Fruit fly (Drosophila melanogaster) whole organism, embryonic: Measurements from ENCODE around the gene qm.
A peak's percentile ranks its signal among the peaks of the same experiment; 100 is the strongest.

ENCODE experiments used
- Ada2b ChIP-seq: fragments of 200-800 bp; sonication (Bioruptor generic); IDR thresholded peaks from 2 replicates; pipeline ENCODE4 v1.3.6; 2022; ENCODE audit warnings: missing biosample characterization, missing genetic modification characterization
- B-H2 ChIP-seq: fragments of 200-800 bp; sonication (Bioruptor generic); optimal IDR thresholded peaks from 2 replicates; lab custom pipeline; 2018; ENCODE audit warnings: missing biosample characterization, mild to moderate bottlenecking, missing genetic modification characterization
- Blimp-1 ChIP-seq: fragments of 200-800 bp; sonication (Bioruptor generic); optimal IDR thresholded peaks from 3 replicates; lab custom pipeline; 2018; ENCODE audit warnings: missing biosample characterization, missing genetic modification characterization, mild to moderate bottlenecking, moderate library complexity, missing genetic modification reagents
- C15 ChIP-seq: fragments of 200-800 bp; sonication (Bioruptor generic); IDR thresholded peaks from 3 replicates; pipeline ENCODE4 v1.3.6; 2022; ENCODE audit warnings: missing biosample characterization, missing genetic modification characterization
- CG10267 ChIP-seq: fragments of 200-800 bp; sonication (Bioruptor generic); optimal IDR thresholded peaks from 2 replicates; lab custom pipeline; 2018; ENCODE audit warnings: missing biosample characterization, mild to moderate bottlenecking, missing genetic modification characterization, moderate library complexity
- CG12769 ChIP-seq: fragments of 200-800 bp; sonication (Bioruptor generic); optimal IDR thresholded peaks from 2 replicates; lab custom pipeline; 2019; ENCODE audit warnings: missing biosample characterization, mild to moderate bottlenecking, missing genetic modification characterization, moderate library complexity
- CG13775 ChIP-seq: fragments of 200-800 bp; sonication (Bioruptor generic); optimal IDR thresholded peaks from 3 replicates; lab custom pipeline; 2017; ENCODE audit warnings: missing biosample characterization, mild to moderate bottlenecking, missing genetic modification characterization
- CG15011 ChIP-seq: fragments of 200-800 bp; sonication (Bioruptor generic); optimal IDR thresholded peaks from 3 replicates; lab custom pipeline; 2018; ENCODE audit warnings: missing biosample characterization, mild to moderate bottlenecking, missing genetic modification characterization
- CG15269 ChIP-seq: fragments of 200-800 bp; sonication (Bioruptor generic); optimal IDR thresholded peaks from 2 replicates; lab custom pipeline; 2018; ENCODE audit warnings: missing biosample characterization, mild to moderate bottlenecking, missing genetic modification characterization, moderate library complexity
- CG15601 ChIP-seq: fragments of 200-800 bp; sonication (Bioruptor generic); optimal IDR thresholded peaks from 3 replicates; lab custom pipeline; 2019; ENCODE audit warnings: missing biosample characterization, mild to moderate bottlenecking, missing genetic modification characterization, moderate library complexity
- CG16813 ChIP-seq: fragments of 200-800 bp; sonication (Bioruptor generic); IDR thresholded peaks from 3 replicates; pipeline ENCODE4 v1.3.6; 2022; ENCODE audit warnings: missing biosample characterization, missing genetic modification characterization; ENCODE audit not compliant: partially characterized antibody
- CG17912 ChIP-seq: fragments of 200-800 bp; sonication (Bioruptor generic); optimal IDR thresholded peaks from 2 replicates; lab custom pipeline; 2018; ENCODE audit warnings: missing biosample characterization, mild to moderate bottlenecking, missing genetic modification characterization
- CG2129 ChIP-seq: fragments of 200-800 bp; sonication (Bioruptor generic); IDR thresholded peaks from 2 replicates; pipeline ENCODE4 v1.3.6; 2022; ENCODE audit warnings: missing biosample characterization, missing genetic modification characterization; ENCODE audit not compliant: partially characterized antibody
- CG2199 ChIP-seq: fragments of 200-800 bp; sonication (Bioruptor generic); IDR thresholded peaks from 3 replicates; pipeline ENCODE4 v1.3.6; 2022; ENCODE audit warnings: missing biosample characterization, missing genetic modification characterization
- CG32767 ChIP-seq: fragments of 200-800 bp; sonication (Bioruptor generic); IDR thresholded peaks from 2 replicates; pipeline ENCODE4 v1.3.6; 2022; ENCODE audit warnings: missing biosample characterization, missing genetic modification characterization
- CG3995 ChIP-seq: fragments of 200-800 bp; sonication (Bioruptor generic); optimal IDR thresholded peaks from 3 replicates; lab custom pipeline; 2016; ENCODE audit warnings: missing biosample characterization, missing genetic modification characterization
- CG4404 ChIP-seq: fragments of 200-800 bp; sonication (Bioruptor generic); IDR thresholded peaks from 2 replicates; pipeline ENCODE4 v1.3.6; 2022; ENCODE audit warnings: missing biosample characterization, missing genetic modification characterization
- CG4854 ChIP-seq: fragments of 200-800 bp; sonication (Bioruptor generic); optimal IDR thresholded peaks from 2 replicates; lab custom pipeline; 2016; ENCODE audit warnings: missing biosample characterization, missing genetic modification characterization, inconsistent platforms
- CG6175 ChIP-seq: fragments of 200-800 bp; sonication (Bioruptor generic); IDR thresholded peaks from 3 replicates; pipeline ENCODE4 v1.3.6; 2022; ENCODE audit warnings: missing biosample characterization, missing genetic modification characterization
- CG6689 ChIP-seq: fragments of 200-800 bp; sonication (Bioruptor generic); IDR thresholded peaks from 2 replicates; pipeline ENCODE4 v1.3.6; 2022; ENCODE audit warnings: missing biosample characterization, missing genetic modification characterization
- CG7556 ChIP-seq: fragments of 200-800 bp; sonication (Bioruptor generic); optimal IDR thresholded peaks from 2 replicates; lab custom pipeline; 2017; ENCODE audit warnings: missing biosample characterization, mild to moderate bottlenecking, missing genetic modification characterization
- CG7839 ChIP-seq: fragments of 200-800 bp; sonication (Bioruptor generic); optimal IDR thresholded peaks from 3 replicates; lab custom pipeline; 2018; ENCODE audit warnings: missing biosample characterization, mild to moderate bottlenecking, missing genetic modification characterization, moderate library complexity
- CG9817 ChIP-seq: fragments of 200-800 bp; sonication (Bioruptor generic); optimal IDR thresholded peaks from 2 replicates; lab custom pipeline; 2018; ENCODE audit warnings: missing biosample characterization, mild to moderate bottlenecking, missing genetic modification characterization, moderate library complexity
- Chrac-16 ChIP-seq: fragments of 200-800 bp; sonication (Bioruptor generic); optimal IDR thresholded peaks from 3 replicates; lab custom pipeline; 2016; ENCODE audit warnings: missing biosample characterization, missing genetic modification characterization
- CoRest ChIP-seq: fragments of 200-800 bp; sonication (Bioruptor generic); optimal IDR thresholded peaks from 3 replicates; lab custom pipeline; 2018; ENCODE audit warnings: missing biosample characterization, mild to moderate bottlenecking, missing genetic modification characterization, moderate library complexity
- Dek ChIP-seq: fragments of 200-800 bp; sonication (Bioruptor generic); optimal IDR thresholded peaks from 3 replicates; lab custom pipeline; 2019; ENCODE audit warnings: missing biosample characterization, mild to moderate bottlenecking, missing genetic modification characterization, moderate library complexity
- Doc3 ChIP-seq: fragments of 200-800 bp; sonication (Bioruptor generic); IDR thresholded peaks from 3 replicates; pipeline ENCODE4 v1.3.6; 2022; ENCODE audit warnings: missing biosample characterization, missing genetic modification characterization; ENCODE audit not compliant: partially characterized antibody
- GATAe ChIP-seq: fragments of 200-800 bp; sonication (Bioruptor generic); conservative IDR thresholded peaks from 2 replicates; pipeline ENCODE4 v1.3.6; 2022; ENCODE audit warnings: missing biosample characterization, missing genetic modification characterization
- Jarid2 ChIP-seq: fragments of 200-800 bp; sonication (Bioruptor generic); optimal IDR thresholded peaks from 3 replicates; lab custom pipeline; 2017; ENCODE audit warnings: mild to moderate bottlenecking, missing biosample characterization, missing genetic modification reagents, missing genetic modification characterization
- MBD-R2 ChIP-seq: fragments of 200-800 bp; sonication (Bioruptor generic); IDR thresholded peaks from 2 replicates; pipeline ENCODE4 v1.3.6; 2022; ENCODE audit warnings: missing biosample characterization, missing genetic modification characterization
- Mad ChIP-seq: fragments of 200-800 bp; sonication (Bioruptor generic); optimal IDR thresholded peaks from 2 replicates; lab custom pipeline; 2016; ENCODE audit warnings: missing biosample characterization, missing genetic modification characterization
- Pdp1 ChIP-seq, 2 experiments: fragments of 200-800 bp; sonication (Bioruptor generic); optimal IDR thresholded peaks; 3 replicates each; lab custom pipeline; 2016; ENCODE audit warnings: missing biosample characterization in 2 of 2, missing genetic modification characterization in 2 of 2, mild to moderate bottlenecking in 1 of 2, moderate library complexity in 1 of 2
- Sin3A ChIP-seq: fragments of >200 bp; optimal IDR thresholded peaks from 2 replicates; lab custom pipeline; 2018
- Tbp ChIP-seq: fragments of >200 bp; optimal IDR thresholded peaks from 2 replicates; lab custom pipeline; 2018; ENCODE audit warnings: missing biosample characterization, missing genetic modification characterization
- Usf ChIP-seq: fragments of 200-800 bp; sonication (Bioruptor generic); optimal IDR thresholded peaks from 2 replicates; lab custom pipeline; 2017; ENCODE audit warnings: missing genotype, missing biosample characterization, missing genetic modification characterization
- YL-1 ChIP-seq: fragments of 200-800 bp; sonication (Bioruptor generic); optimal IDR thresholded peaks from 3 replicates; lab custom pipeline; 2017; ENCODE audit warnings: missing biosample characterization, mild to moderate bottlenecking, missing genetic modification characterization
- ato ChIP-seq: fragments of 200-800 bp; sonication (Bioruptor generic); IDR thresholded peaks from 2 replicates; pipeline ENCODE4 v1.3.6; 2022; ENCODE audit warnings: missing biosample characterization, missing genetic modification characterization; ENCODE audit not compliant: partially characterized antibody
- chinmo ChIP-seq: fragments of 200-800 bp; sonication (Bioruptor generic); IDR thresholded peaks from 4 replicates; pipeline ENCODE4 v1.3.6; 2022; ENCODE audit warnings: missing biosample characterization, missing genetic modification characterization; ENCODE audit not compliant: partially characterized antibody
- chn ChIP-seq: fragments of 200-800 bp; sonication (Bioruptor generic); optimal IDR thresholded peaks from 2 replicates; lab custom pipeline; 2016; ENCODE audit warnings: missing biosample characterization, missing genetic modification characterization
- dmrt11E ChIP-seq: fragments of 200-800 bp; sonication (Bioruptor generic); optimal IDR thresholded peaks from 3 replicates; lab custom pipeline; 2018; ENCODE audit warnings: missing biosample characterization, mild to moderate bottlenecking, missing genetic modification characterization, moderate library complexity
- ems ChIP-seq: fragments of 200-800 bp; sonication (Bioruptor generic); optimal IDR thresholded peaks from 3 replicates; lab custom pipeline; 2016; ENCODE audit warnings: missing biosample characterization, missing genetic modification characterization
- fd3F ChIP-seq: fragments of 200-800 bp; sonication (Bioruptor generic); optimal IDR thresholded peaks from 2 replicates; lab custom pipeline; 2018; ENCODE audit warnings: missing biosample characterization, mild to moderate bottlenecking, missing genetic modification characterization, moderate library complexity
- insv ChIP-seq, 2 experiments: fragments of 200-800 bp; sonication (Bioruptor generic); optimal IDR thresholded peaks; 3 replicates each; lab custom pipeline; 2016 to 2018; ENCODE audit warnings: missing biosample characterization in 2 of 2, missing genetic modification characterization in 2 of 2
- lola ChIP-seq, 3 experiments: fragments of >200 bp in 2 of 3; fragments of 200-800 bp in 1 of 3; sonication (Bioruptor generic) in 1 of 3; optimal IDR thresholded peaks; 2 replicates each; lab custom pipeline; 2017 to 2019; ENCODE audit warnings: missing biosample characterization in 3 of 3, missing genetic modification characterization in 3 of 3, mild to moderate bottlenecking in 1 of 3, moderate library complexity in 1 of 3
- schlank ChIP-seq: fragments of 200-800 bp; sonication (Bioruptor generic); optimal IDR thresholded peaks from 2 replicates; lab custom pipeline; 2018; ENCODE audit warnings: missing biosample characterization, mild to moderate bottlenecking, missing genetic modification characterization
- slbo ChIP-seq: fragments of 200-800 bp; sonication (Bioruptor generic); IDR thresholded peaks from 2 replicates; pipeline ENCODE4 v1.3.6; 2022; ENCODE audit warnings: missing biosample characterization, missing genetic modification characterization
- sna ChIP-seq: fragments of 200-800 bp; sonication (Bioruptor generic); IDR thresholded peaks from 2 replicates; pipeline ENCODE4 v1.3.6; 2022; ENCODE audit warnings: missing biosample characterization, missing genetic modification characterization; ENCODE audit not compliant: partially characterized antibody
- sqz ChIP-seq: fragments of 200-800 bp; sonication (Bioruptor generic); optimal IDR thresholded peaks from 3 replicates; lab custom pipeline; 2018; ENCODE audit warnings: missing biosample characterization, mild to moderate bottlenecking, missing genetic modification characterization

The qm gene

dm6 chr3L:7381359-7381976, 33.4 kb downstream of the qm start, which contains the start of the genes SMSr and smid (continued):
- TF ChIP-seq fd3F (GFP tag; lab: Kevin White, UChicago) = peak; percentile 3
- TF ChIP-seq CG6689 = peak; percentile 62; the same call in 1 of the 2 replicates
- TF ChIP-seq CG4404 (GFP tag; lab: Robert Waterston, UW) = peak; percentile 56; the same call in 1 of the 2 replicates
- TF ChIP-seq Sin3A = peak; percentile 98
- peak; percentile 71; the same call in 1 of the 2 replicates for TF ChIP-seq CG2129 (GFP tag; lab: Robert Waterston, UW)
- peak; percentile 39; the same call in 1 of the 2 replicates for TF ChIP-seq GATAe
- TF ChIP-seq CG10267 (tag; lab: Kevin White, UChicago) = peak; percentile 65
- TF ChIP-seq C15 (GFP tag; lab: Robert Waterston, UW) = no peak
- peak; percentile 78 for TF ChIP-seq CG13775
- 0 out of 2 replicates have a peak, but pooled peaks have one; percentile 23 for TF ChIP-seq Ada2b (GFP tag; lab: Robert Waterston, UW)
- peak; percentile 78 for TF ChIP-seq sna (GFP tag; lab: Robert Waterston, UW)
- TF ChIP-seq CG12769 (tag; lab: Kevin White, UChicago) = no peak
- TF ChIP-seq CG17912 (GFP tag; lab: Kevin White, UChicago) = no peak
- no peak for TF ChIP-seq CG6175 (GFP tag; lab: Robert Waterston, UW)
- TF ChIP-seq chinmo (GFP tag; lab: Robert Waterston, UW) = peak; percentile 85; the same call in 3 of the 4 replicates
- peak; percentile 54 for TF ChIP-seq Chrac-16 (GFP tag; lab: Kevin White, UChicago)
- no peak for TF ChIP-seq Jarid2 (GFP tag; lab: Kevin White, UChicago)
- TF ChIP-seq CoRest (tag; lab: Kevin White, UChicago) = peak; percentile 79
- TF ChIP-seq Tbp (GFP tag; lab: Kevin White, UChicago) = no peak
- no peak for TF ChIP-seq CG2199 (GFP tag; lab: Robert Waterston, UW)
- peak; percentile 85 for TF ChIP-seq Doc3 (GFP tag; lab: Robert Waterston, UW)
- TF ChIP-seq CG32767 (GFP tag; lab: Robert Waterston, UW) = peak; percentile 18; the same call in 1 of the 2 replicates
- TF ChIP-seq schlank = no peak
- TF ChIP-seq YL-1 = peak; percentile 78
- TF ChIP-seq CG3995 (GFP tag; lab: Kevin White, UChicago) = peak; percentile 76
- peak; percentile 54 for TF ChIP-seq chn
- TF ChIP-seq CG7839 (tag; lab: Kevin White, UChicago) = peak; percentile 66
- peak; percentile 20 for TF ChIP-seq CG15011 (GFP tag; lab: Kevin White, UChicago)
- peak; percentile 29 to 46 for TF ChIP-seq Pdp1 (GFP tag; optimal IDR thresholded peaks at IDR 0.05; lab: Kevin White, UChicago)
- peak; percentile 48 for TF ChIP-seq Dek (tag; lab: Kevin White, UChicago)
- peak; percentile 65 for TF ChIP-seq ato (GFP tag; lab: Robert Waterston, UW)
- TF ChIP-seq slbo (GFP tag; lab: Robert Waterston, UW) = peak; percentile 76
- peak; percentile 23 for TF ChIP-seq B-H2 (GFP tag; lab: Kevin White, UChicago)
- TF ChIP-seq CG9817 (tag; lab: Kevin White, UChicago) = peak; percentile 67
- peak in 1 of 2 experiments; percentile 44 for TF ChIP-seq insv (GFP tag; optimal IDR thresholded peaks at IDR 0.05; lab: Kevin White, UChicago)
- TF ChIP-seq sqz (GFP tag; lab: Kevin White, UChicago) = peak; percentile 25
- TF ChIP-seq ems (GFP tag; lab: Kevin White, UChicago) = peak; percentile 7
- TF ChIP-seq CG15601 (tag; lab: Kevin White, UChicago) = no peak
- peak; percentile 59 for TF ChIP-seq CG15269 (tag; lab: Kevin White, UChicago)
- peak; percentile 44 for TF ChIP-seq CG7556 (GFP tag; lab: Kevin White, UChicago)
- peak; percentile 70 for TF ChIP-seq dmrt11E (tag; lab: Kevin White, UChicago)
- peak; percentile 79 for TF ChIP-seq Mad
- peak; percentile 57 for TF ChIP-seq MBD-R2 (GFP tag; lab: Robert Waterston, UW)
- peak; percentile 52 for TF ChIP-seq CG4854 (GFP tag; lab: Kevin White, UChicago)
- TF ChIP-seq CG16813 (GFP tag; lab: Robert Waterston, UW) = peak; percentile 91
- no peak for TF ChIP-seq Blimp-1 (GFP tag; lab: Kevin White, UChicago)
- TF ChIP-seq Usf (GFP tag; lab: Kevin White, UChicago) = peak; percentile 39
- peak in 2 of 3 experiments; percentile 61 to 65 for TF ChIP-seq lola (GFP tag; optimal IDR thresholded peaks at IDR 0.05; lab: Kevin White, UChicago)
